Worm (Caenorhabditis elegans) whole organism, midembryonic: ENCODE measurements around the gene tnt-4.

ENCODE experiments used
- T22C8.4 ChIP-seq: fragments of 200-800 bp; sonication (Bioruptor generic); IDR thresholded peaks from 2 replicates; pipeline ENCODE4 v1.3.6; 2022; ENCODE audit warnings: missing genetic modification characterization, missing compliant biosample characterization
- flt-1 ChIP-seq: fragments of 200-800 bp; sonication (Bioruptor generic); IDR thresholded peaks from 2 replicates; pipeline ENCODE4 v1.3.6; 2022; ENCODE audit warnings: missing genetic modification characterization, missing compliant biosample characterization
- klf-2 ChIP-seq: fragments of 200-800 bp; sonication (Bioruptor generic); conservative IDR thresholded peaks from 2 replicates; pipeline ENCODE4 v1.3.6; 2022; ENCODE audit warnings: missing genetic modification reagents, missing genetic modification characterization, missing compliant biosample characterization
- med-1 ChIP-seq: sonication (generic microtip); optimal IDR thresholded peaks from 2 replicates; lab custom pipeline; 2017; ENCODE audit warnings: missing genetic modification characterization, mild to moderate bottlenecking, missing compliant biosample characterization, antibody characterized with exemption, missing genetic modification reagents; ENCODE audit not compliant: insufficient read depth
- ref-1 ChIP-seq: fragments of 200-800 bp; sonication (Bioruptor generic); conservative IDR thresholded peaks from 2 replicates; pipeline ENCODE4 v1.3.6; 2022; ENCODE audit warnings: missing genetic modification reagents, missing genetic modification characterization, missing compliant biosample characterization
- tab-1 ChIP-seq: fragments of 200-800 bp; sonication (Bioruptor generic); IDR thresholded peaks from 2 replicates; pipeline ENCODE4 v1.3.6; 2022; ENCODE audit warnings: missing genetic modification characterization, missing compliant biosample characterization

DNA sequence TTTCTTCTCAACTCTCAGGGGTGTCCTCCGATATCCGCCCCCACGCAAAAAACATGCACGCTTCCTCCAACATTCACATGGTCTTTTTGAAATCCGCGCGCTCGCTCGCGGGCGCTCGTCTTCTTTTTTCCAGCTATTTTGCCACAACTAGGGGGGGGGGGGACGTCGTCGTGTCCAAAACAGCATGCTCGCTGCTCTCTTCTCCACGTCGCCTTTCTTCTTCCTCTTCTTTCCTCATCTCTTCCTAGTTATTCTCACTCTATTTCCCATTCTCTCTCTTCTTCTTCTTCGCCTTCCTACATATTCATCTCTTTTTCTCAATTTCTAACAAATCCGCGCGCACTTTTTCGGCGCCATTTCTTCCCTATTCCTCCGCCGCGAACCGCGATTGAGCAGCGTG, 49.3 kb downstream of the tnt-4 start:
- TF ChIP-seq ref-1 (no peak), klf-2 (GFP tag; lab: Robert Waterston, UW) (no peak), flt-1 (GFP tag; lab: Robert Waterston, UW) (no peak), med-1 (GFP tag; lab: Kevin White, UChicago) (no peak), tab-1 (GFP tag; lab: Robert Waterston, UW) (no peak), T22C8.4 (GFP tag; lab: Robert Waterston, UW) (no peak)
